Fruit fly (Drosophila melanogaster) Kc167 (cell line): ENCODE measurements around the gene CG42523.

Experiments
- Myc ChIP-seq: fragments of >200 bp; optimal IDR thresholded peaks from 2 replicates; lab custom pipeline; 2017; ENCODE audit warnings: missing external identifiers
- Sin3A ChIP-seq: fragments of >200 bp; optimal IDR thresholded peaks from 2 replicates; lab custom pipeline; 2018; ENCODE audit warnings: missing external identifiers
- h ChIP-seq: fragments of >200 bp; optimal IDR thresholded peaks from 3 replicates; lab custom pipeline; 2018; ENCODE audit warnings: missing external identifiers
- insv ChIP-seq: fragments of >200 bp; optimal IDR thresholded peaks from 3 replicates; lab custom pipeline; 2018; ENCODE audit warnings: missing external identifiers
- psq ChIP-seq: fragments of >200 bp; optimal IDR thresholded peaks from 2 replicates; lab custom pipeline; 2017; ENCODE audit warnings: missing external identifiers
- ttk ChIP-seq: sonication (Bioruptor generic); optimal IDR thresholded peaks from 2 replicates; lab custom pipeline; 2017; ENCODE audit warnings: missing external identifiers

dm6 chr2L:4813023-4813339, 50.3 kb downstream of the CG42523 start:
- TF ChIP-seq ttk (lab: Kevin White, UChicago) (no peak), insv (lab: Kevin White, UChicago) (no peak), Myc (lab: Kevin White, UChicago) (no peak), psq (lab: Kevin White, UChicago) (no peak), h (lab: Kevin White, UChicago) (no peak), Sin3A (lab: Kevin White, UChicago) (no peak)
